Fruit fly (Drosophila melanogaster) whole organism, embryonic: ENCODE measurements around the gene Txl.
A peak's percentile ranks its signal among the peaks of the same experiment; 100 is the strongest.

ENCODE experiments used
- Asciz ChIP-seq: fragments of 200-800 bp; sonication (Bioruptor generic); optimal IDR thresholded peaks from 2 replicates; lab custom pipeline; 2017; ENCODE audit warnings: missing biosample characterization, mild to moderate bottlenecking, missing genetic modification characterization, missing genetic modification reagents
- CG10431 ChIP-seq: fragments of 200-800 bp; sonication (Bioruptor generic); optimal IDR thresholded peaks from 3 replicates; lab custom pipeline; 2018; ENCODE audit warnings: missing biosample characterization, mild to moderate bottlenecking, missing genetic modification characterization
- CG11247 ChIP-seq: fragments of 200-800 bp; sonication (Bioruptor generic); IDR thresholded peaks from 2 replicates; pipeline ENCODE4 v1.3.6; 2022; ENCODE audit warnings: missing biosample characterization, missing genetic modification characterization
- CG11695 ChIP-seq: fragments of 200-800 bp; sonication (Bioruptor generic); IDR thresholded peaks from 3 replicates; pipeline ENCODE4 v1.3.6; 2022; ENCODE audit warnings: missing biosample characterization, missing genetic modification characterization
- CG18262 ChIP-seq: fragments of 200-800 bp; optimal IDR thresholded peaks from 3 replicates; lab custom pipeline; 2019; ENCODE audit warnings: missing biosample characterization, mild to moderate bottlenecking, missing genetic modification characterization, moderate library complexity
- CG18599 ChIP-seq: fragments of 200-800 bp; sonication (Bioruptor generic); optimal IDR thresholded peaks from 3 replicates; lab custom pipeline; 2017; ENCODE audit warnings: missing biosample characterization, missing genetic modification characterization, mild to moderate bottlenecking, moderate library complexity, missing genetic modification reagents
- CG18619 ChIP-seq: fragments of 200-800 bp; sonication (Bioruptor generic); optimal IDR thresholded peaks from 3 replicates; lab custom pipeline; 2017; ENCODE audit warnings: missing biosample characterization, mild to moderate bottlenecking, missing genetic modification characterization
- CG2678 ChIP-seq: fragments of 200-800 bp; sonication (Bioruptor generic); optimal IDR thresholded peaks from 3 replicates; lab custom pipeline; 2019; ENCODE audit warnings: missing biosample characterization, mild to moderate bottlenecking, missing genetic modification characterization, moderate library complexity
- CG31224 ChIP-seq: fragments of 200-800 bp; sonication (Bioruptor generic); IDR thresholded peaks from 2 replicates; pipeline ENCODE4 v1.3.6; 2022; ENCODE audit warnings: missing biosample characterization, missing genetic modification characterization
- CG31365 ChIP-seq: fragments of 200-800 bp; sonication (Bioruptor generic); optimal IDR thresholded peaks from 2 replicates; lab custom pipeline; 2018; ENCODE audit warnings: missing biosample characterization, mild to moderate bottlenecking, missing genetic modification characterization
- CG34224 ChIP-seq: fragments of 200-800 bp; sonication (Bioruptor generic); IDR thresholded peaks from 3 replicates; pipeline ENCODE4 v1.3.6; 2022; ENCODE audit warnings: missing biosample characterization, missing genetic modification characterization; ENCODE audit not compliant: partially characterized antibody
- CG3838 ChIP-seq: fragments of 200-800 bp; sonication (Bioruptor generic); optimal IDR thresholded peaks from 3 replicates; lab custom pipeline; 2016; ENCODE audit warnings: missing biosample characterization, missing genetic modification characterization
- CG3995 ChIP-seq: fragments of 200-800 bp; sonication (Bioruptor generic); optimal IDR thresholded peaks from 3 replicates; lab custom pipeline; 2016; ENCODE audit warnings: missing biosample characterization, missing genetic modification characterization
- CG5180 ChIP-seq: fragments of 200-800 bp; sonication (Bioruptor generic); optimal IDR thresholded peaks from 3 replicates; lab custom pipeline; 2017; ENCODE audit warnings: missing biosample characterization, missing genetic modification characterization, mild to moderate bottlenecking, moderate library complexity, missing genetic modification reagents
- CG6683 ChIP-seq: fragments of 200-800 bp; sonication (Bioruptor generic); optimal IDR thresholded peaks from 2 replicates; lab custom pipeline; 2017; ENCODE audit warnings: missing biosample characterization, mild to moderate bottlenecking, missing genetic modification characterization, missing genetic modification reagents
- CG6813 ChIP-seq: fragments of 200-800 bp; sonication (Bioruptor generic); optimal IDR thresholded peaks from 2 replicates; lab custom pipeline; 2017; ENCODE audit warnings: missing biosample characterization, missing genetic modification characterization, mild to moderate bottlenecking, moderate library complexity, missing genetic modification reagents
- CG7928 ChIP-seq: fragments of 200-800 bp; sonication (Bioruptor generic); optimal IDR thresholded peaks from 2 replicates; lab custom pipeline; 2017; ENCODE audit warnings: missing biosample characterization, mild to moderate bottlenecking, missing genetic modification characterization
- CG8089 ChIP-seq: fragments of 200-800 bp; sonication (Bioruptor generic); optimal IDR thresholded peaks from 3 replicates; lab custom pipeline; 2016; ENCODE audit warnings: missing biosample characterization, missing genetic modification characterization
- Deaf1 ChIP-seq: fragments of 200-800 bp; optimal IDR thresholded peaks from 3 replicates; lab custom pipeline; 2019; ENCODE audit warnings: missing biosample characterization, mild to moderate bottlenecking, missing genetic modification characterization, moderate library complexity
- E2f2 ChIP-seq: fragments of 200-800 bp; sonication (Bioruptor generic); IDR thresholded peaks from 2 replicates; pipeline ENCODE4 v1.3.6; 2022; ENCODE audit warnings: missing biosample characterization, missing genetic modification characterization
- Eip74EF ChIP-seq, 2 experiments: fragments of 200-800 bp in 1 of 2; fragments of >200 bp in 1 of 2; sonication (Bioruptor generic) in 1 of 2; optimal IDR thresholded peaks; 2 replicates each; lab custom pipeline; 2017 to 2019; ENCODE audit warnings: missing biosample characterization in 2 of 2, missing genetic modification characterization in 2 of 2, mild to moderate bottlenecking in 1 of 2, moderate library complexity in 1 of 2
- H2.0 ChIP-seq: fragments of 200-800 bp; sonication (Bioruptor generic); IDR thresholded peaks from 2 replicates; pipeline ENCODE4 v1.3.6; 2022; ENCODE audit warnings: missing biosample characterization, missing genetic modification characterization
- Hey ChIP-seq: fragments of 200-800 bp; sonication (Bioruptor generic); optimal IDR thresholded peaks from 3 replicates; lab custom pipeline; 2018; ENCODE audit warnings: missing biosample characterization, mild to moderate bottlenecking, missing genetic modification characterization
- Kr ChIP-seq: fragments of 200-800 bp; sonication (Bioruptor generic); optimal IDR thresholded peaks from 2 replicates; lab custom pipeline; 2017; ENCODE audit warnings: missing biosample characterization, mild to moderate bottlenecking, missing genetic modification characterization
- Lpt ChIP-seq: fragments of >200 bp; optimal IDR thresholded peaks from 2 replicates; lab custom pipeline; 2018; ENCODE audit warnings: missing biosample characterization, missing genetic modification characterization
- Oli ChIP-seq: fragments of 200-800 bp; sonication (Bioruptor generic); optimal IDR thresholded peaks from 2 replicates; lab custom pipeline; 2018; ENCODE audit warnings: missing biosample characterization, mild to moderate bottlenecking, missing genetic modification characterization, moderate library complexity
- Pdp1 ChIP-seq, 2 experiments: fragments of 200-800 bp; sonication (Bioruptor generic); optimal IDR thresholded peaks; 3 replicates each; lab custom pipeline; 2016; ENCODE audit warnings: missing biosample characterization in 2 of 2, missing genetic modification characterization in 2 of 2, mild to moderate bottlenecking in 1 of 2, moderate library complexity in 1 of 2
- Side ChIP-seq: fragments of 200-800 bp; sonication (Bioruptor generic); optimal IDR thresholded peaks from 2 replicates; lab custom pipeline; 2016; ENCODE audit warnings: missing biosample characterization, missing genetic modification characterization
- Ssrp ChIP-seq: fragments of 200-800 bp; sonication (Bioruptor generic); optimal IDR thresholded peaks from 2 replicates; lab custom pipeline; 2018; ENCODE audit warnings: missing biosample characterization, mild to moderate bottlenecking, missing genetic modification characterization, moderate library complexity
- ac ChIP-seq: fragments of 200-800 bp; sonication (Bioruptor generic); optimal IDR thresholded peaks from 3 replicates; lab custom pipeline; 2017; ENCODE audit warnings: missing biosample characterization, mild to moderate bottlenecking, missing genetic modification characterization
- cato ChIP-seq: fragments of 200-800 bp; sonication (Bioruptor generic); optimal IDR thresholded peaks from 2 replicates; lab custom pipeline; 2016; ENCODE audit warnings: missing biosample characterization, missing genetic modification characterization, borderline replicate concordance
- corto ChIP-seq: fragments of 200-800 bp; sonication (Bioruptor generic); optimal IDR thresholded peaks from 2 replicates; lab custom pipeline; 2016; ENCODE audit warnings: missing biosample characterization, mild to moderate bottlenecking, missing genetic modification characterization, moderate library complexity
- dm ChIP-seq: fragments of 200-800 bp; sonication (Bioruptor generic); optimal IDR thresholded peaks from 3 replicates; lab custom pipeline; 2016; ENCODE audit warnings: missing biosample characterization, missing genetic modification characterization
- dmrt99B ChIP-seq: fragments of 200-800 bp; sonication (Bioruptor generic); optimal IDR thresholded peaks from 2 replicates; lab custom pipeline; 2018; ENCODE audit warnings: missing biosample characterization, mild to moderate bottlenecking, missing genetic modification characterization, moderate library complexity
- fd3F ChIP-seq: fragments of 200-800 bp; sonication (Bioruptor generic); optimal IDR thresholded peaks from 2 replicates; lab custom pipeline; 2018; ENCODE audit warnings: missing biosample characterization, mild to moderate bottlenecking, missing genetic modification characterization, moderate library complexity
- hkb ChIP-seq, 2 experiments: fragments of 200-800 bp in 1 of 2; fragments of >200 bp in 1 of 2; sonication (Bioruptor generic) in 1 of 2; IDR thresholded peaks in 1 of 2; optimal IDR thresholded peaks in 1 of 2; 2 replicates each; pipeline versions ENCODE4 v1.3.6 to Lab custom; 2017 to 2022; ENCODE audit warnings: missing biosample characterization in 1 of 2, missing genetic modification characterization in 1 of 2
- ind ChIP-seq: fragments of 200-800 bp; sonication (Bioruptor generic); optimal IDR thresholded peaks from 3 replicates; lab custom pipeline; 2016; ENCODE audit warnings: missing biosample characterization, missing genetic modification characterization
- jumu ChIP-seq: fragments of 200-800 bp; sonication (Bioruptor generic); optimal IDR thresholded peaks from 3 replicates; lab custom pipeline; 2016; ENCODE audit warnings: missing biosample characterization, missing genetic modification characterization
- knrl ChIP-seq: fragments of 200-800 bp; sonication (Bioruptor generic); IDR thresholded peaks from 3 replicates; pipeline ENCODE4 v1.3.6; 2022; ENCODE audit warnings: missing biosample characterization, missing genetic modification characterization; ENCODE audit not compliant: partially characterized antibody
- lola ChIP-seq, 3 experiments: fragments of >200 bp in 2 of 3; fragments of 200-800 bp in 1 of 3; sonication (Bioruptor generic) in 1 of 3; optimal IDR thresholded peaks; 2 replicates each; lab custom pipeline; 2017 to 2019; ENCODE audit warnings: missing biosample characterization in 3 of 3, missing genetic modification characterization in 3 of 3, mild to moderate bottlenecking in 1 of 3, moderate library complexity in 1 of 3
- mld ChIP-seq: fragments of 200-800 bp; sonication (Bioruptor generic); IDR thresholded peaks from 3 replicates; pipeline ENCODE4 v1.3.6; 2022; ENCODE audit warnings: missing biosample characterization, missing genetic modification characterization; ENCODE audit not compliant: partially characterized antibody
- pho ChIP-seq: fragments of 200-800 bp; sonication (Bioruptor generic); optimal IDR thresholded peaks from 2 replicates; lab custom pipeline; 2016; ENCODE audit warnings: missing biosample characterization, missing genetic modification characterization
- pros ChIP-seq: fragments of 200-800 bp; sonication (Bioruptor generic); optimal IDR thresholded peaks from 3 replicates; lab custom pipeline; 2019; ENCODE audit warnings: missing biosample characterization, mild to moderate bottlenecking, missing genetic modification characterization, moderate library complexity
- sim ChIP-seq: fragments of 200-800 bp; sonication (Bioruptor generic); IDR thresholded peaks from 2 replicates; pipeline ENCODE4 v1.3.6; 2022; ENCODE audit warnings: missing biosample characterization, missing genetic modification characterization
- sob ChIP-seq: fragments of 200-800 bp; sonication (Bioruptor generic); IDR thresholded peaks from 2 replicates; pipeline ENCODE4 v1.3.6; 2022; ENCODE audit warnings: missing biosample characterization, missing genetic modification characterization
- sug ChIP-seq: fragments of 200-800 bp; optimal IDR thresholded peaks from 2 replicates; lab custom pipeline; 2019; ENCODE audit warnings: missing biosample characterization, mild to moderate bottlenecking, missing genetic modification characterization, moderate library complexity
- zfh2 ChIP-seq: fragments of 200-800 bp; sonication (Bioruptor generic); optimal IDR thresholded peaks from 2 replicates; lab custom pipeline; 2016; ENCODE audit warnings: missing biosample characterization, missing genetic modification characterization

The Txl gene

dm6 chr3L:5809201-5809584 lies 43.5 kb downstream of the Txl start (continued):
- TF ChIP-seq hkb (optimal IDR thresholded peaks at IDR 0.05; lab: Kevin White, UChicago): no peak
- TF ChIP-seq hkb (GFP tag; IDR thresholded peaks at IDR 0.05; lab: Robert Waterston, UW): no peak
- no peak for TF ChIP-seq ac (GFP tag; lab: Kevin White, UChicago)
- TF ChIP-seq Kr: no peak
- no peak for TF ChIP-seq cato (GFP tag; lab: Kevin White, UChicago)
- TF ChIP-seq CG34224 (GFP tag; lab: Robert Waterston, UW): no peak
- no peak for TF ChIP-seq pho (GFP tag; lab: Kevin White, UChicago)
- TF ChIP-seq CG3838 (GFP tag; lab: Kevin White, UChicago): no peak
- no peak for TF ChIP-seq H2.0 (GFP tag; lab: Robert Waterston, UW)
- TF ChIP-seq CG10431 (GFP tag; lab: Kevin White, UChicago): no peak
- peak; percentile 71 for TF ChIP-seq CG2678
- no peak for TF ChIP-seq zfh2 (GFP tag; lab: Kevin White, UChicago)
- TF ChIP-seq Pdp1 (GFP tag; optimal IDR thresholded peaks at IDR 0.05; lab: Kevin White, UChicago): no peak
- no peak for TF ChIP-seq Lpt (GFP tag; lab: Kevin White, UChicago)

- no peak for TF ChIP-seq E2f2 (GFP tag; lab: Robert Waterston, UW)
- no peak for TF ChIP-seq CG5180
- peak; percentile 86 for TF ChIP-seq pros (GFP tag; lab: Kevin White, UChicago)
- TF ChIP-seq Asciz (GFP tag; lab: Kevin White, UChicago): no peak
- TF ChIP-seq Eip74EF (GFP tag; optimal IDR thresholded peaks at IDR 0.05; lab: Kevin White, UChicago): no peak
- no peak for TF ChIP-seq CG3995 (GFP tag; lab: Kevin White, UChicago)
- no peak for TF ChIP-seq ind
- TF ChIP-seq sim: no peak
- peak; percentile 24 for TF ChIP-seq CG18599
- TF ChIP-seq fd3F: no peak
- TF ChIP-seq Deaf1: peak; percentile 17
- no peak for TF ChIP-seq dmrt99B
- no peak for TF ChIP-seq CG31224 (GFP tag; lab: Robert Waterston, UW)
- no peak for TF ChIP-seq Ssrp (tag; lab: Kevin White, UChicago)
- no peak for TF ChIP-seq mld
- TF ChIP-seq CG18619 (GFP tag; lab: Kevin White, UChicago): no peak
- TF ChIP-seq jumu (GFP tag; lab: Kevin White, UChicago): no peak
- no peak for TF ChIP-seq CG18262 (tag; lab: Kevin White, UChicago)
- TF ChIP-seq corto (GFP tag; lab: Kevin White, UChicago): no peak
- TF ChIP-seq CG8089 (GFP tag; lab: Kevin White, UChicago): no peak
- no peak for TF ChIP-seq CG7928 (GFP tag; lab: Kevin White, UChicago)
- no peak for TF ChIP-seq CG6813 (GFP tag; lab: Kevin White, UChicago)
- no peak for TF ChIP-seq CG6683 (GFP tag; lab: Kevin White, UChicago)
- no peak for TF ChIP-seq lola (GFP tag; optimal IDR thresholded peaks at IDR 0.05; lab: Kevin White, UChicago)
- TF ChIP-seq CG11247 (GFP tag; lab: Robert Waterston, UW): no peak
- peak; percentile 98 for TF ChIP-seq Hey
- no peak for TF ChIP-seq Oli (tag; lab: Kevin White, UChicago)
- no peak for TF ChIP-seq sob (GFP tag; lab: Robert Waterston, UW)
- no peak for TF ChIP-seq CG31365 (tag; lab: Kevin White, UChicago)
- TF ChIP-seq zfh2 (GFP tag; lab: Kevin White, UChicago): no peak
- no peak for TF ChIP-seq knrl (GFP tag; lab: Robert Waterston, UW)
- TF ChIP-seq Side (GFP tag; lab: Kevin White, UChicago): no peak
- no peak for TF ChIP-seq CG11695 (GFP tag; lab: Robert Waterston, UW)
- TF ChIP-seq sug (tag; lab: Kevin White, UChicago): peak; percentile 96
- no peak for TF ChIP-seq dm (GFP tag; lab: Kevin White, UChicago)
These were observed 44.1 kb downstream of the Txl start for dm6 chr3L:5809642-5810279.
